Worm (Caenorhabditis elegans): Measurements from ENCODE around the gene nfyc-1.

ce11 chrII:586-985, 43.1 kb upstream of the nfyc-1 start:
- TF ChIP-seq ceh-45 (GFP tag; IDR thresholded peaks at IDR 0.05) (no peak), syd-9 (tag; optimal IDR thresholded peaks at IDR 0.05) (no peak), ceh-18 (tag; optimal IDR thresholded peaks at IDR 0.05) (no peak), sox-4 (tag; optimal IDR thresholded peaks at IDR 0.05) (no peak), ceh-6 (GFP tag; optimal IDR thresholded peaks at IDR 0.05) (no peak)
